Worm (Caenorhabditis elegans) whole organism, mixed stage, embryonic: ENCODE data around the gene osm-8.

Experiments
- bed-3 ChIP-seq: fragments of 200-800 bp; sonication (Bioruptor generic); optimal IDR thresholded peaks from 3 replicates; lab custom pipeline; 2018; ENCODE audit warnings: mild to moderate bottlenecking, missing genetic modification characterization, moderate library complexity, missing compliant biosample characterization
- cnd-1 ChIP-seq: fragments of 200-800 bp; sonication (Bioruptor generic); optimal IDR thresholded peaks from 2 replicates; lab custom pipeline; 2018; ENCODE audit warnings: mild to moderate bottlenecking, missing genetic modification characterization, missing compliant biosample characterization
- drap-1 ChIP-seq: fragments of 200-800 bp; sonication (Bioruptor generic); optimal IDR thresholded peaks from 3 replicates; lab custom pipeline; 2018; ENCODE audit warnings: mild to moderate bottlenecking, missing genetic modification characterization, missing compliant biosample characterization
- lsy-2 ChIP-seq: fragments of 150-350 bp; optimal IDR thresholded peaks from 2 replicates; lab custom pipeline; 2014; ENCODE audit warnings: missing biosample characterization, missing genetic modification characterization
- mab-5 ChIP-seq: fragments of 150-350 bp; optimal IDR thresholded peaks from 2 replicates; lab custom pipeline; 2014; ENCODE audit warnings: missing biosample characterization, missing genetic modification characterization
- mep-1 ChIP-seq: fragments of 150-350 bp; optimal IDR thresholded peaks from 2 replicates; lab custom pipeline; 2017; ENCODE audit warnings: missing biosample characterization, missing genetic modification reagents, missing genetic modification characterization, inconsistent platforms
- nhr-12 ChIP-seq: fragments of 150-350 bp; optimal IDR thresholded peaks from 2 replicates; lab custom pipeline; 2014; ENCODE audit warnings: missing biosample characterization, missing genetic modification characterization
- nhr-237 ChIP-seq: fragments of 150-350 bp; optimal IDR thresholded peaks from 2 replicates; lab custom pipeline; 2014; ENCODE audit warnings: missing biosample characterization, missing genetic modification characterization
- nhr-76 ChIP-seq: sonication (generic microtip); optimal IDR thresholded peaks from 2 replicates; lab custom pipeline; 2017; ENCODE audit warnings: missing biosample characterization, missing genetic modification characterization
- snpc-4 ChIP-seq: fragments of 150-350 bp; optimal IDR thresholded peaks from 2 replicates; lab custom pipeline; 2014; ENCODE audit warnings: missing biosample characterization, missing genetic modification characterization
- sptf-1 ChIP-seq: sonication (generic microtip); optimal IDR thresholded peaks from 2 replicates; lab custom pipeline; 2017; ENCODE audit warnings: mild to moderate bottlenecking, missing genetic modification characterization, moderate library complexity, missing compliant biosample characterization
- tbx-8 ChIP-seq: fragments of 200-800 bp; sonication (Bioruptor generic); optimal IDR thresholded peaks from 2 replicates; lab custom pipeline; 2018; ENCODE audit warnings: mild to moderate bottlenecking, missing genetic modification characterization, moderate library complexity, missing compliant biosample characterization
- unc-62 ChIP-seq: fragments of 150-350 bp; optimal IDR thresholded peaks from 2 replicates; lab custom pipeline; 2014; ENCODE audit warnings: missing biosample characterization, missing genetic modification reagents, missing genetic modification characterization
- zip-8 ChIP-seq: fragments of 150-350 bp; optimal IDR thresholded peaks from 2 replicates; lab custom pipeline; 2014; ENCODE audit warnings: missing biosample characterization, missing genetic modification characterization

- TF ChIP-seq bed-3 (GFP tag; lab: Kevin White, UChicago) (no peak), cnd-1 (no peak), lsy-2 (tag; lab: Kevin White, UChicago) (no peak), unc-62 (GFP tag; lab: Kevin White, UChicago) (no peak), nhr-76 (tag; lab: Kevin White, UChicago) (no peak), sptf-1 (no peak), nhr-12 (tag; lab: Kevin White, UChicago) (no peak), nhr-237 (tag; lab: Kevin White, UChicago) (no peak), snpc-4 (tag; lab: Kevin White, UChicago) (no peak), tbx-8 (GFP tag; lab: Kevin White, UChicago) (no peak), zip-8 (tag; lab: Kevin White, UChicago) (no peak), mab-5 (tag; lab: Kevin White, UChicago) (no peak), mep-1 (tag; lab: Kevin White, UChicago) (no peak), drap-1 (no peak)
These were observed 23.4 kb upstream of the osm-8 start for ce11 chrII:7628640-7629039.
